Worm (Caenorhabditis elegans) whole organism, L3 larva: ENCODE data around the gene Y7A5A.2.

Experiments used
- aly-2 ChIP-seq: fragments of 150-350 bp; optimal IDR thresholded peaks from 2 replicates; lab custom pipeline; 2014; ENCODE audit warnings: missing biosample characterization, missing genetic modification characterization
- ama-1 ChIP-seq: fragments of 150-350 bp; optimal IDR thresholded peaks from 2 replicates; lab custom pipeline; 2018
- ceh-82 ChIP-seq: fragments of 150-350 bp; optimal IDR thresholded peaks from 2 replicates; lab custom pipeline; 2014; ENCODE audit warnings: missing biosample characterization, missing genetic modification characterization
- elt-3 ChIP-seq, 3 experiments: fragments of 150-350 bp in 1 of 3; sonication (generic microtip) in 2 of 3; optimal IDR thresholded peaks; 2 replicates in 2 of 3; 4 replicates in 1 of 3; lab custom pipeline; 2014 to 2017; ENCODE audit warnings: missing biosample characterization in 3 of 3, missing genetic modification characterization in 3 of 3
- eor-1 ChIP-seq, 2 experiments: fragments of 150-350 bp; optimal IDR thresholded peaks; 2 replicates each; lab custom pipeline; 2014 to 2018; ENCODE audit warnings: missing biosample characterization in 2 of 2, missing genetic modification characterization in 2 of 2
- fos-1 ChIP-seq: fragments of 150-350 bp; optimal IDR thresholded peaks from 2 replicates; lab custom pipeline; 2014; ENCODE audit warnings: missing biosample characterization, missing genetic modification characterization
- mdl-1 ChIP-seq: fragments of 150-350 bp; optimal IDR thresholded peaks from 2 replicates; lab custom pipeline; 2014; ENCODE audit warnings: missing biosample characterization, missing genetic modification characterization
- nhr-12 ChIP-seq: fragments of 150-350 bp; optimal IDR thresholded peaks from 2 replicates; lab custom pipeline; 2014; ENCODE audit warnings: missing biosample characterization, missing genetic modification characterization
- nhr-25 ChIP-seq: sonication (generic microtip); optimal IDR thresholded peaks from 2 replicates; lab custom pipeline; 2017; ENCODE audit warnings: missing biosample characterization, missing genetic modification characterization
- nhr-28 ChIP-seq: fragments of 150-350 bp; optimal IDR thresholded peaks from 2 replicates; lab custom pipeline; 2014; ENCODE audit warnings: missing biosample characterization, missing genetic modification characterization
- skn-1 ChIP-seq: fragments of 150-350 bp; optimal IDR thresholded peaks from 2 replicates; lab custom pipeline; 2014; ENCODE audit warnings: missing biosample characterization, missing genetic modification characterization

DNA sequence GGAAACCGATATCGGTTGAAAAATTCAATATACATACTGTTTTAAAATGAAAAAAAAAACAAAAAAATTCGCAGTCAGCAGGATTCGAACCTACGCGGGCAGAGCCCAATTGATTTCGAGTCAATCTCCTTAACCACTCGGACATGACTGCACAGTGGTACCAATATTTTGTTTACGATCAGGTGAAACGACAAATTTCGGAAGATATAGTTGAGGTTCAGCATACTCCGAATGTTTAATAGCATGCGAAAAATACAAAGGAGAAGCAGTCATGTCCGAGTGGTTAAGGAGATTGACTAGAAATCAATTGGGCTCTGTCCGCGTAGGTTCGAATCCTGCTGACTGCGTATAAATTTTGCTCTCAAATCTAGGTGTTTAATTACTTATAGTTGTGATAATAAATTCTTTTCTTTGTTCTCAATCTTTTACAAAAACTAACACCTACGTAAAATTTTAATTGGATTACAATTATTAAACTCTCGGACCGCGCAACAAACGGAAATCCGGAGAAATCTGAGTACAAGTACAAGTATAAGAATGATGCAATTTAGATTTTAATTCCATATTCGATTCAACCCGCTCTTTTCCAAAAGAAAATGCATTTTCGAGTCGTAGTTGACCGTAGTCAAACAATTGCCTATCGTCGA, 850 bp upstream of the Y7A5A.2 start, which contains the start of gene Y7A5A.13:
- no peak for TF ChIP-seq skn-1 (tag; lab: Kevin White, UChicago)
- no peak for TF ChIP-seq nhr-12 (tag; lab: Kevin White, UChicago)
- TF ChIP-seq eor-1 (tag; optimal IDR thresholded peaks at IDR 0.05; lab: Kevin White, UChicago): no peak
- TF ChIP-seq ceh-82 (tag; lab: Kevin White, UChicago): no peak
- TF ChIP-seq mdl-1 (tag; lab: Kevin White, UChicago): no peak
- TF ChIP-seq fos-1: no peak
- TF ChIP-seq nhr-28 (tag; lab: Kevin White, UChicago): no peak
- no peak for TF ChIP-seq aly-2 (tag; lab: Kevin White, UChicago)
- TF ChIP-seq elt-3 (tag; optimal IDR thresholded peaks at IDR 0.05; lab: Kevin White, UChicago): no peak
- TF ChIP-seq nhr-25: no peak
- no peak for TF ChIP-seq ama-1 (lab: Kevin White, UChicago)
